Fruit fly (Drosophila melanogaster) whole organism, embryonic: ENCODE data around the gene ss.

Source experiments
- ATbp ChIP-seq: fragments of 200-800 bp; sonication (Bioruptor generic); optimal IDR thresholded peaks from 2 replicates; lab custom pipeline; 2017; ENCODE audit warnings: missing biosample characterization, mild to moderate bottlenecking, missing genetic modification characterization, missing genetic modification reagents
- Bdp1 ChIP-seq: fragments of 200-800 bp; sonication (Bioruptor generic); optimal IDR thresholded peaks from 3 replicates; lab custom pipeline; 2016; ENCODE audit warnings: missing biosample characterization, missing genetic modification characterization
- CG11093 ChIP-seq: fragments of 200-800 bp; sonication (Bioruptor generic); IDR thresholded peaks from 3 replicates; pipeline ENCODE4 v1.3.6; 2022; ENCODE audit warnings: missing biosample characterization, missing genetic modification characterization
- CG11247 ChIP-seq: fragments of 200-800 bp; sonication (Bioruptor generic); IDR thresholded peaks from 2 replicates; pipeline ENCODE4 v1.3.6; 2022; ENCODE audit warnings: missing biosample characterization, missing genetic modification characterization
- CG11723 ChIP-seq: fragments of 200-800 bp; sonication (Bioruptor generic); optimal IDR thresholded peaks from 2 replicates; lab custom pipeline; 2017; ENCODE audit warnings: missing biosample characterization, mild to moderate bottlenecking, missing genetic modification characterization
- CG13123 ChIP-seq: fragments of 200-800 bp; sonication (Bioruptor generic); optimal IDR thresholded peaks from 2 replicates; lab custom pipeline; 2016; ENCODE audit warnings: missing biosample characterization, missing genetic modification characterization
- CG14667 ChIP-seq: fragments of 200-800 bp; sonication (Bioruptor generic); IDR thresholded peaks from 2 replicates; pipeline ENCODE4 v1.3.6; 2022; ENCODE audit warnings: missing biosample characterization, missing genetic modification characterization
- CG14860 ChIP-seq: fragments of 200-800 bp; sonication (Bioruptor generic); IDR thresholded peaks from 3 replicates; pipeline ENCODE4 v1.3.6; 2022; ENCODE audit warnings: missing biosample characterization, missing genetic modification characterization; ENCODE audit not compliant: partially characterized antibody
- CG1647 ChIP-seq: fragments of 200-800 bp; sonication (Bioruptor generic); optimal IDR thresholded peaks from 3 replicates; lab custom pipeline; 2016; ENCODE audit warnings: missing biosample characterization, missing genetic modification characterization
- CG17186 ChIP-seq: fragments of 200-800 bp; sonication (Bioruptor generic); optimal IDR thresholded peaks from 3 replicates; lab custom pipeline; 2017; ENCODE audit warnings: missing biosample characterization, missing genetic modification reagents, missing genetic modification characterization
- CG17361 ChIP-seq: fragments of 200-800 bp; sonication (Bioruptor generic); IDR thresholded peaks from 3 replicates; pipeline ENCODE4 v1.3.6; 2022; ENCODE audit warnings: missing biosample characterization, missing genetic modification characterization
- CG18619 ChIP-seq: fragments of 200-800 bp; sonication (Bioruptor generic); optimal IDR thresholded peaks from 3 replicates; lab custom pipeline; 2017; ENCODE audit warnings: missing biosample characterization, mild to moderate bottlenecking, missing genetic modification characterization
- CG2202 ChIP-seq: fragments of 200-800 bp; sonication (Bioruptor generic); optimal IDR thresholded peaks from 2 replicates; lab custom pipeline; 2018; ENCODE audit warnings: missing biosample characterization, mild to moderate bottlenecking, missing genetic modification characterization
- CG3163 ChIP-seq: fragments of 200-800 bp; sonication (Bioruptor generic); optimal IDR thresholded peaks from 3 replicates; lab custom pipeline; 2016; ENCODE audit warnings: missing biosample characterization, missing genetic modification characterization
- CG43689 ChIP-seq: fragments of 200-800 bp; sonication (Bioruptor generic); IDR thresholded peaks from 2 replicates; pipeline ENCODE4 v1.3.6; 2022; ENCODE audit warnings: missing biosample characterization, missing genetic modification characterization
- CG6765 ChIP-seq: fragments of 200-800 bp; sonication (Bioruptor generic); optimal IDR thresholded peaks from 3 replicates; lab custom pipeline; 2017; ENCODE audit warnings: missing biosample characterization, mild to moderate bottlenecking, missing genetic modification characterization
- CG6813 ChIP-seq: fragments of 200-800 bp; sonication (Bioruptor generic); optimal IDR thresholded peaks from 2 replicates; lab custom pipeline; 2017; ENCODE audit warnings: missing biosample characterization, missing genetic modification characterization, mild to moderate bottlenecking, moderate library complexity, missing genetic modification reagents
- CG6854 ChIP-seq: fragments of 200-800 bp; sonication (Bioruptor generic); optimal IDR thresholded peaks from 3 replicates; lab custom pipeline; 2017; ENCODE audit warnings: missing biosample characterization, mild to moderate bottlenecking, missing genetic modification characterization
- CG9876 ChIP-seq: fragments of 200-800 bp; sonication (Bioruptor generic); optimal IDR thresholded peaks from 2 replicates; lab custom pipeline; 2016; ENCODE audit warnings: missing biosample characterization, missing genetic modification characterization
- Camta ChIP-seq: fragments of 200-800 bp; sonication (Bioruptor generic); optimal IDR thresholded peaks from 2 replicates; lab custom pipeline; 2016; ENCODE audit warnings: missing biosample characterization, missing genetic modification characterization
- GATAe ChIP-seq: fragments of 200-800 bp; sonication (Bioruptor generic); conservative IDR thresholded peaks from 2 replicates; pipeline ENCODE4 v1.3.6; 2022; ENCODE audit warnings: missing biosample characterization, missing genetic modification characterization
- Max ChIP-seq: fragments of 200-800 bp; sonication (Bioruptor generic); optimal IDR thresholded peaks from 2 replicates; lab custom pipeline; 2016; ENCODE audit warnings: missing biosample characterization, mild to moderate bottlenecking, missing genetic modification characterization
- Mrtf ChIP-seq: fragments of 200-800 bp; sonication (Bioruptor generic); IDR thresholded peaks from 3 replicates; pipeline ENCODE4 v1.3.6; 2022; ENCODE audit warnings: missing biosample characterization, missing genetic modification characterization
- NFAT ChIP-seq: fragments of 200-800 bp; sonication (Bioruptor generic); IDR thresholded peaks from 2 replicates; pipeline ENCODE4 v1.3.6; 2022; ENCODE audit warnings: missing biosample characterization, missing genetic modification characterization
- NK7.1 ChIP-seq: fragments of 200-800 bp; sonication (Bioruptor generic); optimal IDR thresholded peaks from 3 replicates; lab custom pipeline; 2016; ENCODE audit warnings: missing biosample characterization, missing genetic modification characterization
- Nf-YA ChIP-seq: fragments of 200-800 bp; sonication (Bioruptor generic); IDR thresholded peaks from 2 replicates; pipeline ENCODE4 v1.3.6; 2022; ENCODE audit warnings: missing biosample characterization, missing genetic modification characterization
- PHDP ChIP-seq: fragments of 200-800 bp; sonication (Bioruptor generic); optimal IDR thresholded peaks from 3 replicates; lab custom pipeline; 2018; ENCODE audit warnings: missing biosample characterization, mild to moderate bottlenecking, missing genetic modification characterization, moderate library complexity
- Pdp1 ChIP-seq, 2 experiments: fragments of 200-800 bp; sonication (Bioruptor generic); optimal IDR thresholded peaks; 3 replicates each; lab custom pipeline; 2016; ENCODE audit warnings: missing biosample characterization in 2 of 2, missing genetic modification characterization in 2 of 2, mild to moderate bottlenecking in 1 of 2, moderate library complexity in 1 of 2
- Ptx1 ChIP-seq: fragments of 200-800 bp; sonication (Bioruptor generic); IDR thresholded peaks from 2 replicates; pipeline ENCODE4 v1.3.6; 2022; ENCODE audit warnings: missing biosample characterization, missing genetic modification characterization
- Rfx ChIP-seq: fragments of 200-800 bp; sonication (Bioruptor generic); IDR thresholded peaks from 2 replicates; pipeline ENCODE4 v1.3.6; 2022; ENCODE audit warnings: missing biosample characterization, missing genetic modification characterization
- aop ChIP-seq: fragments of 200-800 bp; sonication (Bioruptor generic); IDR thresholded peaks from 2 replicates; pipeline ENCODE4 v1.3.6; 2022; ENCODE audit warnings: missing biosample characterization, missing genetic modification characterization
- bsh ChIP-seq, 2 experiments: fragments of 200-800 bp; sonication (Bioruptor generic); optimal IDR thresholded peaks; 2 replicates each; lab custom pipeline; 2017 to 2018; ENCODE audit warnings: mild to moderate bottlenecking in 2 of 2, missing biosample characterization in 2 of 2, missing genetic modification characterization in 2 of 2, moderate library complexity in 1 of 2
- crp ChIP-seq, 2 experiments: fragments of 200-800 bp; sonication (Bioruptor generic); optimal IDR thresholded peaks; 2 replicates in 1 of 2; 3 replicates in 1 of 2; lab custom pipeline; 2017; ENCODE audit warnings: missing biosample characterization in 2 of 2, missing genetic modification characterization in 2 of 2, mild to moderate bottlenecking in 1 of 2, moderate library complexity in 1 of 2
- danr ChIP-seq: fragments of 200-800 bp; sonication (Bioruptor generic); IDR thresholded peaks from 2 replicates; pipeline ENCODE4 v1.3.6; 2022; ENCODE audit warnings: missing biosample characterization, missing genetic modification characterization
- dm ChIP-seq: fragments of 200-800 bp; sonication (Bioruptor generic); optimal IDR thresholded peaks from 3 replicates; lab custom pipeline; 2016; ENCODE audit warnings: missing biosample characterization, missing genetic modification characterization
- dpn ChIP-seq, 2 experiments: fragments of 200-800 bp; sonication (Bioruptor generic); optimal IDR thresholded peaks; 3 replicates each; lab custom pipeline; 2016; ENCODE audit warnings: missing biosample characterization in 2 of 2, missing genetic modification characterization in 2 of 2
- eve ChIP-seq, 2 experiments: fragments of >200 bp; optimal IDR thresholded peaks; 2 replicates each; lab custom pipeline; 2017; ENCODE audit warnings: missing biosample characterization in 2 of 2, missing genetic modification characterization in 2 of 2
- fd96Cb ChIP-seq: fragments of 200-800 bp; sonication (Bioruptor generic); optimal IDR thresholded peaks from 2 replicates; lab custom pipeline; 2018; ENCODE audit warnings: missing biosample characterization, mild to moderate bottlenecking, missing genetic modification characterization, moderate library complexity
- gcm2 ChIP-seq: fragments of 200-800 bp; sonication (Bioruptor generic); optimal IDR thresholded peaks from 2 replicates; lab custom pipeline; 2016; ENCODE audit warnings: missing biosample characterization, missing genetic modification characterization
- ind ChIP-seq: fragments of 200-800 bp; sonication (Bioruptor generic); optimal IDR thresholded peaks from 3 replicates; lab custom pipeline; 2016; ENCODE audit warnings: missing biosample characterization, missing genetic modification characterization
- jing ChIP-seq: fragments of 200-800 bp; sonication (Bioruptor generic); optimal IDR thresholded peaks from 2 replicates; lab custom pipeline; 2018; ENCODE audit warnings: missing biosample characterization, mild to moderate bottlenecking, missing genetic modification characterization
- org-1 ChIP-seq: fragments of 200-800 bp; sonication (Bioruptor generic); optimal IDR thresholded peaks from 2 replicates; lab custom pipeline; 2017; ENCODE audit warnings: missing biosample characterization, missing genetic modification characterization
- phol ChIP-seq: fragments of 200-800 bp; sonication (Bioruptor generic); optimal IDR thresholded peaks from 3 replicates; lab custom pipeline; 2018; ENCODE audit warnings: missing biosample characterization, mild to moderate bottlenecking, missing genetic modification characterization, moderate library complexity
- pzg ChIP-seq: fragments of 200-800 bp; sonication (Bioruptor generic); optimal IDR thresholded peaks from 3 replicates; lab custom pipeline; 2018; ENCODE audit warnings: missing biosample characterization, mild to moderate bottlenecking, missing genetic modification characterization, moderate library complexity
- scrt ChIP-seq: fragments of 200-800 bp; sonication (Bioruptor generic); optimal IDR thresholded peaks from 2 replicates; lab custom pipeline; 2018; ENCODE audit warnings: missing biosample characterization, mild to moderate bottlenecking, missing genetic modification characterization, moderate library complexity
- sisA ChIP-seq: fragments of 200-800 bp; sonication (Bioruptor generic); IDR thresholded peaks from 2 replicates; pipeline ENCODE4 v1.3.6; 2022; ENCODE audit warnings: missing biosample characterization, missing genetic modification characterization
- tap ChIP-seq: fragments of 200-800 bp; optimal IDR thresholded peaks from 3 replicates; lab custom pipeline; 2019; ENCODE audit warnings: missing biosample characterization, mild to moderate bottlenecking, missing genetic modification characterization, moderate library complexity
- tin ChIP-seq: fragments of 200-800 bp; sonication (Bioruptor generic); optimal IDR thresholded peaks from 3 replicates; lab custom pipeline; 2016; ENCODE audit warnings: missing biosample characterization, missing genetic modification characterization
- wek ChIP-seq: fragments of 200-800 bp; sonication (Bioruptor generic); optimal IDR thresholded peaks from 3 replicates; lab custom pipeline; 2018; ENCODE audit warnings: missing biosample characterization, mild to moderate bottlenecking, missing genetic modification characterization, moderate library complexity
- zen ChIP-seq: fragments of 200-800 bp; sonication (Bioruptor generic); optimal IDR thresholded peaks from 3 replicates; lab custom pipeline; 2018; ENCODE audit warnings: missing biosample characterization, mild to moderate bottlenecking, missing genetic modification characterization, moderate library complexity

ss gene

DNA sequence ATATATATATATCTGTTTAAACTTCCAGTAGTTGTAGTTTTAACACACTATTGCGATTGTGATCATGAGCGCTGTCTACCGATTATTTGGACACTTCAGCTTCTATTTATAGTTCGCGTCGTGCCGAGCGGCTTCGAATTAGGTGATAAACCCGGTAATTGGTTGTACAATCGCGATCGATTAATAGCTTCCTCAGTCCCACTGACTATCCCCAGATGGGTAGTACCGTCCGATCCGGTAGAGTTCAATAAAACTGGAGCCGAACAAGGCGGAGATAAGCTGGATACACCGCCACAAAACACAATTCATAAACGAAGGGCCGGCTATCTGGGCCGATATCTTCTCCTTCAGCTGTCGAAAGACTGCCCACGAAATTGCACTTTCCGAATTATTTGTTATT is 65.6 kb downstream of the ss start (continued):
- no peak for TF ChIP-seq Ptx1 (GFP tag; lab: Robert Waterston, UW)
- peak in 1 of 2 experiments; percentile 20 for TF ChIP-seq Pdp1 (GFP tag; optimal IDR thresholded peaks at IDR 0.05; lab: Kevin White, UChicago)

DNA sequence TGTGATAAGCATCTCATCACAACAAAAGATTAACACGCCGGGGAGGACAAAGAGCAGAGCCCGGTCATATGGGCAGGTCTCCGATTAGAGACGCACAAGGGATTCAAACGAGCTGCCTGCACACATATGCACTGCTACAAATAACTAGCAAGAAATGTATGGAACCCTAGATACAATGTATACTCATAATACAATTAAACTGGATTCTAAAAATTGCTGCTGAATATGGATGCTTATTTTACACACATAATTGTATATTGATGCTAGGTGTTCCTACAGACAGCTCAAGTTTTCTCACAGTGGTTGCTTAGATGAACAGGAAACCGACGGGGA is 66.5 kb downstream of the ss start:
- no peak for TF ChIP-seq Rfx (GFP tag; lab: Robert Waterston, UW)
- no peak for TF ChIP-seq CG11723 (GFP tag; lab: Kevin White, UChicago)
- peak; percentile 95 for TF ChIP-seq zen (tag; lab: Kevin White, UChicago)
- no peak for TF ChIP-seq CG6765
- no peak for TF ChIP-seq pzg (GFP tag; lab: Kevin White, UChicago)
- TF ChIP-seq crp (GFP tag; optimal IDR thresholded peaks at IDR 0.05; lab: Kevin White, UChicago) = no peak
- TF ChIP-seq CG11247 (GFP tag; lab: Robert Waterston, UW) = no peak
- TF ChIP-seq tap (tag; lab: Kevin White, UChicago) = no peak
- no peak for TF ChIP-seq NK7.1 (GFP tag; lab: Kevin White, UChicago)
- peak; percentile 24 for TF ChIP-seq jing (GFP tag; lab: Kevin White, UChicago)
- peak; percentile 43 for TF ChIP-seq Max (GFP tag; lab: Kevin White, UChicago)
- TF ChIP-seq Mrtf (GFP tag; lab: Robert Waterston, UW) = no peak
- no peak for TF ChIP-seq aop (GFP tag; lab: Robert Waterston, UW)
- no peak for TF ChIP-seq ATbp (GFP tag; lab: Kevin White, UChicago)
- TF ChIP-seq gcm2 (GFP tag; lab: Kevin White, UChicago) = peak; percentile 36
- TF ChIP-seq CG2202 (tag; lab: Kevin White, UChicago) = peak; percentile 74
- TF ChIP-seq org-1 (GFP tag; lab: Kevin White, UChicago) = peak; percentile 38
- no peak for TF ChIP-seq CG17186 (GFP tag; lab: Kevin White, UChicago)
- TF ChIP-seq bsh (GFP tag; optimal IDR thresholded peaks at IDR 0.05; lab: Kevin White, UChicago) = peak; percentile 56 to 74
- TF ChIP-seq CG43689 (GFP tag; lab: Robert Waterston, UW) = no peak
- peak; percentile 10 for TF ChIP-seq dm (GFP tag; lab: Kevin White, UChicago)
- peak; percentile 17 for TF ChIP-seq CG1647 (GFP tag; lab: Kevin White, UChicago)
- TF ChIP-seq GATAe = no peak
- peak; percentile 52 for TF ChIP-seq CG6813 (GFP tag; lab: Kevin White, UChicago)
- no peak for TF ChIP-seq NFAT
- TF ChIP-seq CG14667 = 0 out of 2 replicates have a peak, but pooled peaks have one; percentile 23
- TF ChIP-seq CG13123 = no peak
- no peak for TF ChIP-seq danr (GFP tag; lab: Robert Waterston, UW)
- peak; percentile 18 to 30 for TF ChIP-seq dpn (GFP tag; optimal IDR thresholded peaks at IDR 0.05; lab: Kevin White, UChicago)
- no peak for TF ChIP-seq CG9876 (GFP tag; lab: Kevin White, UChicago)
- no peak for TF ChIP-seq CG6854
- TF ChIP-seq ind = peak; percentile 41
- no peak for TF ChIP-seq CG18619
- no peak for TF ChIP-seq PHDP (tag; lab: Kevin White, UChicago)
- peak; percentile 42 for TF ChIP-seq Bdp1 (GFP tag; lab: Kevin White, UChicago)
- TF ChIP-seq eve (GFP tag; optimal IDR thresholded peaks at IDR 0.05; lab: Kevin White, UChicago) = peak in 1 of 2 experiments; percentile 66
- peak; percentile 29; the same call in 1 of the 3 replicates for TF ChIP-seq CG17361 (GFP tag; lab: Robert Waterston, UW)
- no peak for TF ChIP-seq Nf-YA
- TF ChIP-seq sisA (GFP tag; lab: Robert Waterston, UW) = peak; percentile 48; the same call in 1 of the 2 replicates
- peak; percentile 69 for TF ChIP-seq tin (GFP tag; lab: Kevin White, UChicago)
- TF ChIP-seq phol (tag; lab: Kevin White, UChicago) = peak; percentile 78
- TF ChIP-seq fd96Cb (tag; lab: Kevin White, UChicago) = peak; percentile 66
- TF ChIP-seq Camta (GFP tag; lab: Kevin White, UChicago) = peak; percentile 56
- peak; percentile 52; the same call in 2 of the 3 replicates for TF ChIP-seq CG11093 (GFP tag; lab: Robert Waterston, UW)
- TF ChIP-seq scrt (GFP tag; lab: Kevin White, UChicago) = no peak
- TF ChIP-seq wek (GFP tag; lab: Kevin White, UChicago) = no peak
- TF ChIP-seq CG3163 (GFP tag; lab: Kevin White, UChicago) = no peak
- TF ChIP-seq CG14860 = no peak
